Worm (Caenorhabditis elegans) whole organism, L4/young adult: ENCODE data around the gene F42A10.5.

Experiments used
- W03F9.2 ChIP-seq: fragments of 150-350 bp; optimal IDR thresholded peaks from 2 replicates; lab custom pipeline; 2014; ENCODE audit warnings: missing biosample characterization, missing genetic modification characterization
- dao-5 ChIP-seq: sonication (generic microtip); optimal IDR thresholded peaks from 2 replicates; lab custom pipeline; 2016; ENCODE audit warnings: missing genotype, missing genetic modification characterization, moderate library complexity, missing compliant biosample characterization
- him-1 ChIP-seq: sonication (generic microtip); optimal IDR thresholded peaks from 2 replicates; lab custom pipeline; 2016; ENCODE audit warnings: missing genotype, missing genetic modification reagents, missing genetic modification characterization, missing compliant biosample characterization

ce11 chrIII:6166634-6167033 is 6.6 kb downstream of the F42A10.5 start:
- TF ChIP-seq dao-5 (tag; lab: Kevin White, UChicago) (no peak), W03F9.2 (tag; lab: Kevin White, UChicago) (no peak), him-1 (tag; lab: Kevin White, UChicago) (no peak)
